Fruit fly (Drosophila melanogaster): ENCODE results near the gene Ranbp21.

Gene Ranbp21

DNA sequence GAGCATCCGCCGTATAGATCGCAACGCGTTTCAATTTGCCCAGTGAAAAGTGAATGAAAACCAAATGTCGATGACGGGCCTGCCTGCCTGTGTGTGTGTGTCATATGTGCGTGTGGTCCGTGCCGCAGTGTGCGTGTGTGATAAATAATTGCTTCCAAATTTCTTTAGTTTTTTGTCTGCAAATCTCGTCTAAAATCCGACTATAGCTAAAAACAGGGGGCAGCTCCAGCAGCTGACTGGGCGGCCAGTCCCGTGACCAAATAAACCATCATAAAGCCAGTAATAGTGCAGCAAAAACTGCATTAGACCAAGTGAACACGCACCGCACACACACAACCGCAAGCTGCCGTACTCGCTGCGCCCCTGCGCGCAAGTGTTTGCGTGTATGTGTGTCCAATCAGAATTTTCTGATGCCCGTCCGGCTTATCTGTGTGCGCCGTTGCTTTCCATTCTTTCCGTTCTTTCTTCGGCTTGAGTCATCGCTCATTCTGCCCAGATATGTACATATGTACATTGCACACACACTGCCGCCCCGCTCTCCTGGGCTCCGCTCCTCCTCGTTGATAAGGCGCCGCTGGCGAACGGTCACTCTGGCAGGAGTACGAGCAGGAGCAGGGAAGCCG, 45.3 kb upstream of the Ranbp21 start (continued):
- TF ChIP-seq CG4617 (GFP tag; optimal IDR thresholded peaks at IDR 0.05; ENCODE audit: borderline replicate concordance) (peak; percentile 17), schlank (tag; optimal IDR thresholded peaks at IDR 0.05) (no peak), CG11695 (GFP tag; IDR thresholded peaks at IDR 0.05) (no peak), nerfin-1 (tag; optimal IDR thresholded peaks at IDR 0.05) (no peak), CG10462 (GFP tag; optimal IDR thresholded peaks at IDR 0.05) (no peak), ewg (GFP tag; optimal IDR thresholded peaks at IDR 0.05) (peak; percentile 25), CG33213 (GFP tag; optimal IDR thresholded peaks at IDR 0.05) (no peak), CG2199 (GFP tag; IDR thresholded peaks at IDR 0.05) (0 out of 3 replicates have a peak, but pooled peaks have one; percentile 15), Mad (GFP tag; optimal IDR thresholded peaks at IDR 0.05) (no peak), CG4730 (GFP tag; IDR thresholded peaks at IDR 0.05) (no peak), HLH3B (GFP tag; IDR thresholded peaks at IDR 0.05) (peak; percentile 26; the same call in 1 of the 2 replicates), Oli (tag; optimal IDR thresholded peaks at IDR 0.05) (no peak), ara (GFP tag; IDR thresholded peaks at IDR 0.05) (peak; percentile 21; the same call in 1 of the 2 replicates), GATAe (GFP tag; conservative IDR thresholded peaks at IDR 0.05) (0 out of 2 replicates have a peak, but pooled peaks have one; percentile 22), wek (GFP tag; optimal IDR thresholded peaks at IDR 0.05) (peak; percentile 40), Pdp1 (GFP tag; optimal IDR thresholded peaks at IDR 0.05) (peak in 1 of 2 experiments; percentile 6), lola (GFP tag; optimal IDR thresholded peaks at IDR 0.05) (no peak), TFAM (GFP tag; optimal IDR thresholded peaks at IDR 0.05) (no peak), CG11560 (tag; IDR thresholded peaks at IDR 0.05) (no peak), fd64A (GFP tag; optimal IDR thresholded peaks at IDR 0.05) (no peak), Dll (GFP tag; IDR thresholded peaks at IDR 0.05; ENCODE audit: partially characterized antibody) (0 out of 4 replicates have a peak, but pooled peaks have one; percentile 40), CG12659 (GFP tag; optimal IDR thresholded peaks at IDR 0.05) (no peak), CG14667 (GFP tag; IDR thresholded peaks at IDR 0.05) (no peak), MESR4 (GFP tag; optimal IDR thresholded peaks at IDR 0.05) (peak; percentile 20), CG3726 (GFP tag; IDR thresholded peaks at IDR 0.05) (no peak), sim (GFP tag; IDR thresholded peaks at IDR 0.05) (no peak), CG18262 (tag; optimal IDR thresholded peaks at IDR 0.05) (no peak), en (GFP tag; optimal IDR thresholded peaks at IDR 0.05) (no peak), Rfx (GFP tag; IDR thresholded peaks at IDR 0.05) (peak; percentile 20; the same call in 1 of the 2 replicates), sob (GFP tag; IDR thresholded peaks at IDR 0.05) (0 out of 2 replicates have a peak, but pooled peaks have one; percentile 15), CG1647 (GFP tag; optimal IDR thresholded peaks at IDR 0.05) (no peak), HHEX (GFP tag; optimal IDR thresholded peaks at IDR 0.05) (no peak), Abd-B (GFP tag; optimal IDR thresholded peaks at IDR 0.05) (no peak)

dm6 chrX:19696845-19697244, 44.8 kb upstream of the Ranbp21 start, which contains the start of gene Cdc42:
TSS of gene Cdc42 (plus strand) at chrX:19697091.
- TF ChIP-seq CG12391 (tag; optimal IDR thresholded peaks at IDR 0.05) (peak; percentile 5), Spps (tag; optimal IDR thresholded peaks at IDR 0.05) (no peak), CG8944 (GFP tag; optimal IDR thresholded peaks at IDR 0.05) (no peak), trem (tag; optimal IDR thresholded peaks at IDR 0.05) (peak; percentile 19), sqz (GFP tag; optimal IDR thresholded peaks at IDR 0.05) (no peak), CG18619 (GFP tag; optimal IDR thresholded peaks at IDR 0.05) (no peak), CG15269 (tag; optimal IDR thresholded peaks at IDR 0.05) (no peak), dysf (GFP tag; IDR thresholded peaks at IDR 0.05) (no peak), HLH4C (GFP tag; IDR thresholded peaks at IDR 0.05; ENCODE audit: partially characterized antibody) (0 out of 3 replicates have a peak, but pooled peaks have one; percentile 34), CG43689 (GFP tag; IDR thresholded peaks at IDR 0.05) (no peak), CG17186 (GFP tag; optimal IDR thresholded peaks at IDR 0.05) (no peak), usp (GFP tag; optimal IDR thresholded peaks at IDR 0.05) (no peak), CG12155 (GFP tag; optimal IDR thresholded peaks at IDR 0.05) (peak; percentile 96), Antp (GFP tag; optimal IDR thresholded peaks at IDR 0.05) (no peak), CG9609 (GFP tag; optimal IDR thresholded peaks at IDR 0.05) (no peak), Mad (GFP tag; optimal IDR thresholded peaks at IDR 0.05) (no peak), crol (GFP tag; IDR thresholded peaks at IDR 0.05) (no peak), CG9932 (GFP tag; IDR thresholded peaks at IDR 0.05) (peak; percentile 41; the same call in 1 of the 2 replicates), Dll (GFP tag; IDR thresholded peaks at IDR 0.05; ENCODE audit: partially characterized antibody) (no peak), pzg (GFP tag; optimal IDR thresholded peaks at IDR 0.05) (peak; percentile 66)

Data from whole organism, embryonic.